Worm (Caenorhabditis elegans) whole organism, L1 larva: ENCODE results near the gene fbxa-19.

ENCODE experiments used
- ama-1 ChIP-seq: fragments of 150-350 bp; optimal IDR thresholded peaks from 2 replicates; lab custom pipeline; 2014
- elt-3 ChIP-seq, 6 experiments: fragments of 150-350 bp in 1 of 6; sonication (generic microtip); optimal IDR thresholded peaks; 2 replicates each; lab custom pipeline; 2017 to 2018; ENCODE audit warnings: missing biosample characterization in 6 of 6, missing genetic modification characterization in 6 of 6, inconsistent platforms in 1 of 6
- nhr-11 ChIP-seq: fragments of 150-350 bp; optimal IDR thresholded peaks from 2 replicates; lab custom pipeline; 2014; ENCODE audit warnings: missing biosample characterization, missing genetic modification characterization
- nhr-76 ChIP-seq: sonication (generic microtip); optimal IDR thresholded peaks from 2 replicates; lab custom pipeline; 2017; ENCODE audit warnings: missing biosample characterization, missing genetic modification characterization
- nhr-84 ChIP-seq: sonication (generic microtip); optimal IDR thresholded peaks from 2 replicates; lab custom pipeline; 2017; ENCODE audit warnings: missing biosample characterization, missing genetic modification characterization

DNA sequence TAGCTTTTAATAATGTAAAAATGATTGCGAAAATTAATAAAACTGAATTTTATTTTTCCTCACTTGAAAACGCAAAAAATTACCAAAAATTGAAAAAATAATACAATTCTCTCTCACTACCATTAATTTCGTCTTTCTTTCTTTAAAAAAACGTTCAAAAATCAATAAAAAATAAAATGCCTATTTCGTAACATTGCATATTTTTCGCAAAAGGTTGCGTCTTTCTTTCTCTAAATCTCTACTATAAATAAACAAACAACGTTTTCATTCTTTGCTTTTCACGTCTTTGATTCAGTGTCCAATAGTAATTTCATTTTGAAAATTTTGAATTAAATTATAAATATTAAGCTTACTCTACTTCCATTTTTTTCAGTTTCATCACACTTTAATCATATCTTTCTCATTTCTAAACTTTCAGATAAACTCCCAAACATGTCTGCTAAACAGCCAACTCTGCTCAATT, 30.6 kb upstream of the fbxa-19 start, which contains the start of gene fbxa-37:
- TF ChIP-seq elt-3 (tag; optimal IDR thresholded peaks at IDR 0.05; lab: Kevin White, UChicago) (no peak), nhr-11 (tag; lab: Kevin White, UChicago) (no peak), nhr-76 (tag; lab: Kevin White, UChicago) (no peak), ama-1 (no peak), nhr-84 (tag; lab: Kevin White, UChicago) (no peak)
